Worm (Caenorhabditis elegans) whole organism, young adult: ENCODE measurements around the gene glb-23.

Experiments
- C06A6.2 ChIP-seq: fragments of 200-800 bp; sonication (Bioruptor generic); conservative IDR thresholded peaks from 2 replicates; pipeline ENCODE4 v1.3.6; 2022; ENCODE audit warnings: missing genetic modification characterization, missing compliant biosample characterization
- F22D6.2 ChIP-seq: sonication (generic microtip); optimal IDR thresholded peaks from 2 replicates; lab custom pipeline; 2016; ENCODE audit warnings: mild to moderate bottlenecking, missing genetic modification characterization, missing compliant biosample characterization
- ceh-58 ChIP-seq: fragments of 200-800 bp; sonication (Bioruptor generic); IDR thresholded peaks from 2 replicates; pipeline ENCODE4 v1.3.6; 2022; ENCODE audit warnings: missing genetic modification characterization, missing compliant biosample characterization
- him-1 ChIP-seq: sonication (generic microtip); optimal IDR thresholded peaks from 2 replicates; lab custom pipeline; 2016; ENCODE audit warnings: missing genotype, missing genetic modification reagents, missing genetic modification characterization, missing compliant biosample characterization
- sdz-38 ChIP-seq: sonication (generic microtip); optimal IDR thresholded peaks from 2 replicates; lab custom pipeline; 2016; ENCODE audit warnings: missing genotype, missing genetic modification characterization, missing compliant biosample characterization
- unc-62 ChIP-seq: fragments of 150-350 bp; optimal IDR thresholded peaks from 2 replicates; lab custom pipeline; 2014; ENCODE audit warnings: missing biosample characterization, missing genetic modification reagents, missing genetic modification characterization

- TF ChIP-seq him-1 (tag; lab: Kevin White, UChicago) (no peak), sdz-38 (no peak), F22D6.2 (no peak), unc-62 (GFP tag; lab: Kevin White, UChicago) (no peak), C06A6.2 (no peak), ceh-58 (no peak)
Observed at ce11 chrIV:7235382-7235917, 16.2 kb upstream of the glb-23 start.
